Worm (Caenorhabditis elegans): ENCODE data around the gene C50C3.19.

Gene C50C3.19

DNA sequence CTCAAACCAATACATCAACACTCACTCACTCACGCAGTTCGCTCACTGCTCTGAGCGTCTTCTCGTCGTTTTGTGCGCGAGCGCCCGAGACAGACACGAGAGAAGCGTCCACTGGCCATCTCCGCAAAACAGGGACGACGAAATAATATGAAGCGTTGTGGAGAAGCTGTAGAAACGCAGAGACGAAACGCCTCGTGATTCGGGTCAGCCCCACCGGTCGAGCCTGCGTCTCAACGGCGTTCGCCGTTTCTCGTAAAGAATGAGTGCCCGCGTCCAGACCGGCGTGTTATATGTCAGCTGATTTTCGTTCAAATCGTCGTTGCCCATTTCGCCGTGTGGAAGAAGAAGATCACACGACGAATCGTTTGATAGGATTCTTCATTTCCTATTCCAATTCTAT is 36.9 kb downstream of the C50C3.19 start, which contains the start of gene fbxl-1 (continued):
- TF ChIP-seq akir-1 (GFP tag; optimal IDR thresholded peaks at IDR 0.05) (no peak), ceh-91 (GFP tag; IDR thresholded peaks at IDR 0.05) (0 out of 2 replicates have a peak, but pooled peaks have one; percentile 30), lin-26 (GFP tag; IDR thresholded peaks at IDR 0.05) (peak; percentile 68; the same call in 1 of the 2 replicates), lin-35 (GFP tag; optimal IDR thresholded peaks at IDR 0.05) (no peak), nhr-80 (tag; optimal IDR thresholded peaks at IDR 0.05) (peak; percentile 85), T26A5.8 (tag; optimal IDR thresholded peaks at IDR 0.05) (no peak), rpc-1 (optimal IDR thresholded peaks at IDR 0.05) (no peak), rpc-1 (tag; optimal IDR thresholded peaks at IDR 0.05) (no peak), lin-54 (GFP tag; optimal IDR thresholded peaks at IDR 0.05) (peak; percentile 55), madf-6 (GFP tag; IDR thresholded peaks at IDR 0.05) (peak; percentile 27; the same call in 1 of the 2 replicates), lin-40 (tag; optimal IDR thresholded peaks at IDR 0.05) (peak; percentile 63), efl-1 (GFP tag; optimal IDR thresholded peaks at IDR 0.05) (no peak), tbx-9 (tag; optimal IDR thresholded peaks at IDR 0.05; ENCODE audit: borderline replicate concordance) (no peak), snpc-3.4 (tag; optimal IDR thresholded peaks at IDR 0.05) (no peak), nfyb-1 (GFP tag; IDR thresholded peaks at IDR 0.05) (peak; percentile 79; the same call in 1 of the 2 replicates), F37B4.10 (GFP tag; IDR thresholded peaks at IDR 0.05) (no peak), F23B12.7 (tag; optimal IDR thresholded peaks at IDR 0.05; ENCODE audit: insufficient read depth) (no peak), ztf-26 (tag; optimal IDR thresholded peaks at IDR 0.05) (peak; percentile 34), atf-7 (tag; optimal IDR thresholded peaks at IDR 0.05) (peak; percentile 16), athp-1 (tag; optimal IDR thresholded peaks at IDR 0.05) (peak; percentile 65), dox-1 (GFP tag; IDR thresholded peaks at IDR 0.05) (peak; percentile 83), madf-8 (GFP tag; conservative IDR thresholded peaks at IDR 0.05) (no peak), bed-2 (GFP tag; IDR thresholded peaks at IDR 0.05) (no peak), attf-5 (GFP tag; optimal IDR thresholded peaks at IDR 0.05) (peak; percentile 93), let-607 (tag; optimal IDR thresholded peaks at IDR 0.05) (peak in 1 of 2 experiments; percentile 43)

DNA sequence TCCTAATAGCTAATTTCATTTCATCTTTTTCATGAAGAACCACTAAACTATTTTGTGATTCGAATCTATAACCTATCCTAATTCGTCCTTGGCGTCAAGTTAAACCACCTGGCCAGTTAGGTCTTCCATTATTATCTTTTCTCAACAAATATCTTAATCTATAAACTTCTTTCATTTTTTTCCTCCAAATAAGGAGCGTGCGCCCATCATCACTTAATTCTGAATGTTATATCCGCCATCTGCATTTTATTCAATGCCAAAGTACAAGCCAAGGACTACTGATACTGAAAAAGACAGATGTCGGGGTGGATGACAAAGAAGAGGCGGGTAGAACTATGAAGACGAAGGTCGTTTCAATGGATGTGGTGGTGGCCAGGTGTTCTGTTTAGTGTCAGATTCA is 38.3 kb downstream of the C50C3.19 start:
- 0 out of 2 replicates have a peak, but pooled peaks have one; percentile 8 for TF ChIP-seq pbrm-1 (GFP tag; IDR thresholded peaks at IDR 0.05)
- no peak for TF ChIP-seq ceh-58 (GFP tag; IDR thresholded peaks at IDR 0.05)

- TF ChIP-seq hmg-1.2 (GFP tag; IDR thresholded peaks at IDR 0.05): no peak
- no peak for TF ChIP-seq chd-7 (tag; optimal IDR thresholded peaks at IDR 0.05)
- 0 out of 2 replicates have a peak, but pooled peaks have one; percentile 65 for TF ChIP-seq ceh-58 (GFP tag; IDR thresholded peaks at IDR 0.05)
- TF ChIP-seq F52B5.7 (tag; optimal IDR thresholded peaks at IDR 0.05): no peak
Observed at ce11 chrIII:8229480-8229879, 38.9 kb downstream of the C50C3.19 start.

ce11 chrIII:8232634-8233033 is 42.0 kb downstream of the C50C3.19 start, which contains the start of gene henn-1:
henn-1 (plus strand) TSS chrIII:8232651.
- no peak for TF ChIP-seq F55B11.4 (tag; optimal IDR thresholded peaks at IDR 0.05; ENCODE audit: borderline replicate concordance, insufficient read depth)
- 0 out of 2 replicates have a peak, but pooled peaks have one; percentile 47 for TF ChIP-seq nfyb-1 (GFP tag; IDR thresholded peaks at IDR 0.05)
- TF ChIP-seq ama-1 (optimal IDR thresholded peaks at IDR 0.05): peak; percentile 56
- TF ChIP-seq ama-1 (GFP tag; optimal IDR thresholded peaks at IDR 0.05): no peak
- TF ChIP-seq cebp-1 (GFP tag; IDR thresholded peaks at IDR 0.05): peak; percentile 48; the same call in 1 of the 2 replicates
- TF ChIP-seq cebp-1 (tag; optimal IDR thresholded peaks at IDR 0.05): peak; percentile 50

Measured in whole organism, young adult.